Worm (Caenorhabditis elegans) whole organism, young adult: ENCODE results near the gene Y53C12A.11.

Source experiments
- B0035.1 ChIP-seq: sonication (generic microtip); optimal IDR thresholded peaks from 2 replicates; lab custom pipeline; 2016; ENCODE audit warnings: missing genetic modification characterization, mild to moderate bottlenecking, missing compliant biosample characterization, missing genotype, missing genetic modification reagents
- B0336.3 ChIP-seq: fragments of 200-800 bp; sonication (Bioruptor generic); IDR thresholded peaks from 2 replicates; pipeline ENCODE4 v1.3.6; 2022; ENCODE audit warnings: missing genetic modification characterization, missing compliant biosample characterization
- F49E8.2 ChIP-seq: sonication (generic microtip); optimal IDR thresholded peaks from 3 replicates; lab custom pipeline; 2017; ENCODE audit warnings: missing genetic modification characterization, mild to moderate bottlenecking, missing compliant biosample characterization, antibody characterized with exemption, moderate library complexity; ENCODE audit not compliant: insufficient read depth
- F55B11.4 ChIP-seq: sonication (generic microtip); optimal IDR thresholded peaks from 2 replicates; lab custom pipeline; 2016; ENCODE audit warnings: missing compliant biosample characterization, missing genetic modification characterization, borderline replicate concordance; ENCODE audit not compliant: insufficient read depth
- K12H6.12 ChIP-seq: fragments of 200-800 bp; sonication (Bioruptor generic); optimal IDR thresholded peaks from 2 replicates; lab custom pipeline; 2018; ENCODE audit warnings: mild to moderate bottlenecking, missing genetic modification characterization, missing compliant biosample characterization
- T26A5.8 ChIP-seq: sonication (generic microtip); optimal IDR thresholded peaks from 2 replicates; lab custom pipeline; 2016; ENCODE audit warnings: missing genetic modification characterization, missing compliant biosample characterization
- Y67H2A.10 ChIP-seq: fragments of 200-800 bp; sonication (Bioruptor generic); conservative IDR thresholded peaks from 2 replicates; pipeline ENCODE4 v1.3.6; 2022; ENCODE audit warnings: missing genetic modification reagents, missing genetic modification characterization, missing compliant biosample characterization
- ZK185.1 ChIP-seq: sonication (generic microtip); optimal IDR thresholded peaks from 2 replicates; lab custom pipeline; 2016; ENCODE audit warnings: mild to moderate bottlenecking, missing genetic modification characterization, missing compliant biosample characterization; ENCODE audit not compliant: poor library complexity, severe bottlenecking
- akir-1 ChIP-seq: fragments of 200-800 bp; sonication (Bioruptor generic); optimal IDR thresholded peaks from 2 replicates; lab custom pipeline; 2018; ENCODE audit warnings: mild to moderate bottlenecking, missing genetic modification characterization, moderate library complexity, missing compliant biosample characterization
- ama-1 ChIP-seq, 3 experiments: fragments of 150-350 bp in 1 of 3; sonication (generic microtip) in 2 of 3; optimal IDR thresholded peaks; 2 replicates each; lab custom pipeline; 2014 to 2018; ENCODE audit warnings: missing biosample characterization in 2 of 3, missing genetic modification characterization in 2 of 3, missing genetic modification reagents in 2 of 3
- aptf-3 ChIP-seq: fragments of 200-800 bp; sonication (Bioruptor generic); IDR thresholded peaks from 2 replicates; pipeline ENCODE4 v1.3.6; 2022; ENCODE audit warnings: missing genetic modification characterization, missing compliant biosample characterization
- attf-3 ChIP-seq: fragments of 200-800 bp; sonication (Bioruptor generic); conservative IDR thresholded peaks from 2 replicates; pipeline ENCODE4 v1.3.6; 2022; ENCODE audit warnings: missing genetic modification reagents, missing genetic modification characterization, missing compliant biosample characterization
- ccch-3 ChIP-seq: fragments of 200-800 bp; sonication (Bioruptor generic); optimal IDR thresholded peaks from 2 replicates; lab custom pipeline; 2018; ENCODE audit warnings: mild to moderate bottlenecking, missing genetic modification characterization, missing compliant biosample characterization
- ceh-27 ChIP-seq: fragments of 200-800 bp; sonication (Bioruptor generic); optimal IDR thresholded peaks from 2 replicates; lab custom pipeline; 2018; ENCODE audit warnings: mild to moderate bottlenecking, missing genetic modification characterization, moderate library complexity, missing compliant biosample characterization
- chd-7 ChIP-seq: sonication (generic microtip); optimal IDR thresholded peaks from 2 replicates; lab custom pipeline; 2016; ENCODE audit warnings: mild to moderate bottlenecking, missing genetic modification characterization, moderate library complexity, missing compliant biosample characterization
- dox-1 ChIP-seq: fragments of 200-800 bp; sonication (Bioruptor generic); IDR thresholded peaks from 2 replicates; pipeline ENCODE4 v1.3.6; 2022; ENCODE audit warnings: missing genetic modification reagents, missing genetic modification characterization, missing compliant biosample characterization
- ekl-4 ChIP-seq: fragments of 200-800 bp; sonication (Bioruptor generic); IDR thresholded peaks from 2 replicates; pipeline ENCODE4 v1.3.6; 2022; ENCODE audit warnings: missing genetic modification reagents, missing genetic modification characterization, missing compliant biosample characterization
- fkh-3 ChIP-seq: sonication (generic microtip); optimal IDR thresholded peaks from 2 replicates; lab custom pipeline; 2016; ENCODE audit warnings: mild to moderate bottlenecking, missing genetic modification characterization, missing compliant biosample characterization
- hlh-12 ChIP-seq: sonication (generic microtip); optimal IDR thresholded peaks from 2 replicates; lab custom pipeline; 2016; ENCODE audit warnings: missing genetic modification characterization, missing compliant biosample characterization
- hmg-1.2 ChIP-seq: fragments of 200-800 bp; sonication (Bioruptor generic); IDR thresholded peaks from 2 replicates; pipeline ENCODE4 v1.3.6; 2022; ENCODE audit warnings: missing genetic modification reagents, missing genetic modification characterization, missing compliant biosample characterization
- hmg-20 ChIP-seq: fragments of 200-800 bp; sonication (Bioruptor generic); IDR thresholded peaks from 2 replicates; pipeline ENCODE4 v1.3.6; 2022; ENCODE audit warnings: missing genetic modification reagents, missing genetic modification characterization, missing compliant biosample characterization
- lag-1 ChIP-seq: fragments of 200-800 bp; sonication (Bioruptor generic); IDR thresholded peaks from 2 replicates; pipeline ENCODE4 v1.3.6; 2022; ENCODE audit warnings: missing genetic modification reagents, missing genetic modification characterization, missing compliant biosample characterization
- let-526 ChIP-seq: fragments of 200-800 bp; sonication (Bioruptor generic); IDR thresholded peaks from 2 replicates; pipeline ENCODE4 v1.3.6; 2022; ENCODE audit warnings: missing genetic modification reagents, missing genetic modification characterization, missing compliant biosample characterization
- lir-1 ChIP-seq: fragments of 200-800 bp; sonication (Bioruptor generic); conservative IDR thresholded peaks from 2 replicates; pipeline ENCODE4 v1.3.6; 2022; ENCODE audit warnings: missing genetic modification reagents, missing genetic modification characterization, missing compliant biosample characterization
- madf-6 ChIP-seq: fragments of 200-800 bp; sonication (Bioruptor generic); IDR thresholded peaks from 2 replicates; pipeline ENCODE4 v1.3.6; 2022; ENCODE audit warnings: missing genetic modification reagents, missing genetic modification characterization, missing compliant biosample characterization
- nfya-2 ChIP-seq: fragments of 200-800 bp; sonication (Bioruptor generic); IDR thresholded peaks from 2 replicates; pipeline ENCODE4 v1.3.6; 2022; ENCODE audit warnings: missing genetic modification reagents, missing genetic modification characterization, missing compliant biosample characterization
- nfyb-1 ChIP-seq: fragments of 200-800 bp; sonication (Bioruptor generic); IDR thresholded peaks from 2 replicates; pipeline ENCODE4 v1.3.6; 2022; ENCODE audit warnings: missing genetic modification reagents, missing genetic modification characterization, missing compliant biosample characterization
- pbrm-1 ChIP-seq: fragments of 200-800 bp; sonication (Bioruptor generic); IDR thresholded peaks from 2 replicates; pipeline ENCODE4 v1.3.6; 2022; ENCODE audit warnings: missing genetic modification reagents, missing genetic modification characterization, missing compliant biosample characterization
- rec-8 ChIP-seq, 2 experiments: sonication (generic microtip); optimal IDR thresholded peaks; 2 replicates each; lab custom pipeline; 2016; ENCODE audit warnings: mild to moderate bottlenecking in 2 of 2, missing genetic modification characterization in 2 of 2, missing genetic modification reagents in 2 of 2, missing genotype in 2 of 2, missing biosample characterization in 1 of 2, missing compliant biosample characterization in 1 of 2, moderate library complexity in 1 of 2
- rpc-1 ChIP-seq, 2 experiments: fragments of 150-350 bp in 1 of 2; sonication (generic microtip) in 1 of 2; optimal IDR thresholded peaks; 2 replicates each; lab custom pipeline; 2014 to 2018; ENCODE audit warnings: missing biosample characterization in 1 of 2, missing genetic modification characterization in 1 of 2, missing genetic modification reagents in 1 of 2, missing genotype in 1 of 2
- sdz-38 ChIP-seq: sonication (generic microtip); optimal IDR thresholded peaks from 2 replicates; lab custom pipeline; 2016; ENCODE audit warnings: missing genotype, missing genetic modification characterization, missing compliant biosample characterization
- snpc-1.1 ChIP-seq: sonication (generic microtip); optimal IDR thresholded peaks from 2 replicates; lab custom pipeline; 2017; ENCODE audit warnings: missing genetic modification characterization, mild to moderate bottlenecking, missing compliant biosample characterization, antibody characterized with exemption, moderate library complexity, missing genotype, missing genetic modification reagents; ENCODE audit not compliant: insufficient read depth
- snpc-1.3 ChIP-seq: sonication (generic microtip); optimal IDR thresholded peaks from 2 replicates; lab custom pipeline; 2017; ENCODE audit warnings: missing genetic modification characterization, mild to moderate bottlenecking, missing compliant biosample characterization, antibody characterized with exemption, moderate library complexity, missing genotype, missing genetic modification reagents; ENCODE audit not compliant: insufficient read depth
- snpc-3.4 ChIP-seq: sonication (generic microtip); optimal IDR thresholded peaks from 2 replicates; lab custom pipeline; 2017; ENCODE audit warnings: missing genetic modification characterization, mild to moderate bottlenecking, missing compliant biosample characterization, antibody characterized with exemption, moderate library complexity, missing genotype, missing genetic modification reagents
- snpc-4 ChIP-seq, 5 experiments: fragments of 150-350 bp in 1 of 5; sonication (generic microtip) in 4 of 5; optimal IDR thresholded peaks; 2 replicates each; lab custom pipeline; 2014 to 2018; ENCODE audit warnings: missing genetic modification characterization in 5 of 5, missing biosample characterization in 3 of 5, antibody characterized with exemption in 2 of 5, mild to moderate bottlenecking in 2 of 5, missing compliant biosample characterization in 2 of 5, missing genotype in 2 of 5, moderate library complexity in 2 of 5, missing genetic modification reagents in 1 of 5
- tlf-1 ChIP-seq: fragments of 200-800 bp; sonication (Bioruptor generic); optimal IDR thresholded peaks from 2 replicates; lab custom pipeline; 2018; ENCODE audit warnings: mild to moderate bottlenecking, missing genetic modification characterization, missing compliant biosample characterization
- xnd-1 ChIP-seq: sonication (generic microtip); optimal IDR thresholded peaks from 2 replicates; lab custom pipeline; 2016; ENCODE audit warnings: missing genotype, missing genetic modification reagents, missing genetic modification characterization, missing compliant biosample characterization

Y53C12A.11 gene

DNA sequence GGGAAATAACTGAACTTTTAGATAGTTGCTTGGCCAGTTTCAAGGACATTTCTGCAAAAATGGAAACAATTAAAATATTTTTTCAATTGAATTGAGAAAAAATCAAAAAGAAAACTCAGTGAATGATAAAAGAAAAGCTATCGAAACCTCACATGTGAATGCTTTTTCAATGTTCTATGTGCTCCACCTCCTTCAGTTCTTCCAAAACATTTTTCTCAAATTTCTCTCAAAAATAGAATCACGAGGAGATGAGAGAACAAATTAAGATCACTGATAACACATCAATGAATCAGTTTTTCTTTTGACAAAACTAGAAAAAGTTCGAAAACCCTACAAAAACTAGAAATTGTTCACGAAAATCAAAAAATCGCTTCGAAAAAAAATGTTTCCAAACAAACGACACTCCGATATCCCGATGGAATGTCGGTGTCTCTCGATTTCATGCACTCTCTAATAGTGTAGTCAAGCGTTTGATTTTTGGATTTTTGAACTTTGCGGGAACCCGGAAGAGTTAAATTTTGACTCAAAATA lies 31.8 kb downstream of the Y53C12A.11 start, which contains the start of gene ZK1320.9 (continued):
- TF ChIP-seq xnd-1 (no peak), hmg-1.2 (peak; percentile 69), attf-3 (GFP tag; lab: Robert Waterston, UW) (peak; percentile 66), pbrm-1 (GFP tag; lab: Robert Waterston, UW) (no peak)

DNA sequence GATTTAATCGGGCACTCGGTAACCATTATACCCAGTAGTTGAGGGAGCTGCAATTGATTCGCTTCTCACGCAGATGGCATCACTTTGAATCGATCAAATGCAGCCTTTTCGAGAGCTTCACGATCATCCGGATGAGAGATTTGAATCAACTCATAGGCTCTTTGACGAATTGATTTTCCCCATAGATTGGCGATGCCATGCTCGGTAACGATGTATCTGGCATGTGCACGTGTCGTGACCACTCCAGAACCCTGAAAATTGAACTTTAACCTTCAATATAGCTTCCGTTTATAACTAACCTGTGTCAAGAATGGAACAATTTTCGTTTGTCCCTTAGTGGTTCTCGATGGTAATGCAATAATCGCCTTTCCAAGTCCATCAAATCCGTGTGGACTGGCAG lies 34.3 kb downstream of the Y53C12A.11 start:
- TF ChIP-seq K12H6.12 (tag; lab: Kevin White, UChicago): no peak
- TF ChIP-seq sdz-38: no peak
- TF ChIP-seq lag-1 (GFP tag; lab: Robert Waterston, UW): no peak
- no peak for TF ChIP-seq chd-7 (tag; lab: Kevin White, UChicago)
- no peak for TF ChIP-seq snpc-3.4 (tag; lab: Kevin White, UChicago)
- TF ChIP-seq Y67H2A.10 (GFP tag; lab: Robert Waterston, UW): no peak
- TF ChIP-seq nfyb-1 (GFP tag; lab: Robert Waterston, UW): no peak
- no peak for TF ChIP-seq madf-6
- TF ChIP-seq ama-1 (optimal IDR thresholded peaks at IDR 0.05; lab: Kevin White, UChicago): no peak
- TF ChIP-seq ama-1 (GFP tag; optimal IDR thresholded peaks at IDR 0.05; lab: Kevin White, UChicago): no peak
- TF ChIP-seq rpc-1 (optimal IDR thresholded peaks at IDR 0.05; lab: Kevin White, UChicago): no peak
- TF ChIP-seq rpc-1 (tag; optimal IDR thresholded peaks at IDR 0.05; lab: Kevin White, UChicago): no peak
- no peak for TF ChIP-seq akir-1 (GFP tag; lab: Kevin White, UChicago)
- TF ChIP-seq tlf-1 (GFP tag; lab: Kevin White, UChicago): no peak
- no peak for TF ChIP-seq B0336.3
- no peak for TF ChIP-seq lir-1 (GFP tag; lab: Robert Waterston, UW)
- no peak for TF ChIP-seq attf-3 (GFP tag; lab: Robert Waterston, UW)
- no peak for TF ChIP-seq ccch-3 (GFP tag; lab: Kevin White, UChicago)
- TF ChIP-seq hmg-20 (GFP tag; lab: Robert Waterston, UW): no peak
- TF ChIP-seq fkh-3 (tag; lab: Kevin White, UChicago): no peak
- TF ChIP-seq snpc-4 (GFP tag; optimal IDR thresholded peaks at IDR 0.05; lab: Kevin White, UChicago): no peak
- no peak for TF ChIP-seq snpc-4 (tag; optimal IDR thresholded peaks at IDR 0.05; lab: Kevin White, UChicago)

DNA sequence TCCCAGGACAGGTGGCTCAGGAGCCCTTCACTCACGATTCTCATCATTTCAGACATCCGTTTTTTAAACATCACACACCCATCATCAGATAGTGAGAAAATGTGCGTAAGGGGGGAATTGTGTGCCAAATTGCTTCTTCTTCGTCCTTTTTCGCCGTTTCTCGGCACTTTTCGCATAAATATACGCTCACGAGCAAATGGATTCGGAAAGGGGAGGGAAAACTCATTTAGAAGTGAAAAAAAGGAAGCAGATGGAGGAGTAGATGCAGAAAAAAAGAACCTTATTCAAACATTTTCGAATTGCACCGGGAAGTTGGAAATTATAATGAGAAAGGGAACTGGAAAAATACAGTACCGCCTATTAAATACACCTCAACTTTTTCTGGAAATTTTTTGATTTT lies 36.5 kb downstream of the Y53C12A.11 start:
- no peak for TF ChIP-seq snpc-1.1 (tag; lab: Kevin White, UChicago)
- TF ChIP-seq ama-1 (optimal IDR thresholded peaks at IDR 0.05; lab: Kevin White, UChicago): no peak
- no peak for TF ChIP-seq ama-1 (GFP tag; optimal IDR thresholded peaks at IDR 0.05; lab: Kevin White, UChicago)
- no peak for TF ChIP-seq let-526 (GFP tag; lab: Robert Waterston, UW)
- no peak for TF ChIP-seq ZK185.1 (tag; lab: Kevin White, UChicago)
- no peak for TF ChIP-seq dox-1 (GFP tag; lab: Robert Waterston, UW)

DNA sequence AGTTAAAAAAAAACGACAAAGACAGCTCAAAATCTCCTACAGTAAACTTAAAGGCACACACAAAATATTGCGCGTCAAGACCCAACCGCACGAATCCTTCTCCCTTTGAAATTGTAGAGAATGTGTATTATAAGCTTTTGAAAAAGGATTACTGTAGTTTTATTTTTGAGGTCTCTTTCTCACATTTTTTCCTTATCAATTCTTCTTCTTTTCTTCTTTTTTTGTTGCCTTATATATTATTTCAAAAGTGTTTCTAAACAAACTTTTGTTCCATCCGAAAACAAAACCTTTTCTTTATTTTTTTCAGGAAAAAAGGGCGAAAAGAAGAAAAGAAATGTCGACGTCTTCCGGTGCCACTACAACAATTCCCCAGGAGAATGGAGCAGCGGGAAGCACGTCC lies 38.0 kb downstream of the Y53C12A.11 start, which contains the start of gene ZK1320.13:
Gene ZK1320.13 (plus strand): TSS at position 301 of the 400 bp plus-strand sequence.
- TF ChIP-seq aptf-3: no peak
- no peak for TF ChIP-seq Y67H2A.10 (GFP tag; lab: Robert Waterston, UW)
- TF ChIP-seq F49E8.2: no peak
- TF ChIP-seq T26A5.8 (tag; lab: Kevin White, UChicago): no peak
- TF ChIP-seq ceh-27 (GFP tag; lab: Kevin White, UChicago): no peak
- TF ChIP-seq snpc-1.3 (tag; lab: Kevin White, UChicago): no peak
- no peak for TF ChIP-seq sdz-38
- TF ChIP-seq F55B11.4 (tag; lab: Kevin White, UChicago): no peak
- no peak for TF ChIP-seq K12H6.12 (tag; lab: Kevin White, UChicago)
- no peak for TF ChIP-seq B0336.3
- no peak for TF ChIP-seq nfya-2 (GFP tag; lab: Robert Waterston, UW)
- no peak for TF ChIP-seq hlh-12 (tag; lab: Kevin White, UChicago)
- TF ChIP-seq ekl-4 (GFP tag; lab: Robert Waterston, UW): no peak
- no peak for TF ChIP-seq akir-1 (GFP tag; lab: Kevin White, UChicago)
- TF ChIP-seq B0035.1: no peak
- no peak for TF ChIP-seq rec-8 (tag; optimal IDR thresholded peaks at IDR 0.05; lab: Kevin White, UChicago)
